Worm (Caenorhabditis elegans) whole organism, young adult: ENCODE measurements around the gene srh-236.

ENCODE experiments used
- B0019.2 ChIP-seq: fragments of 200-800 bp; sonication (Bioruptor generic); conservative IDR thresholded peaks from 2 replicates; pipeline ENCODE4 v1.3.6; 2022; ENCODE audit warnings: missing genetic modification reagents, missing genetic modification characterization, missing compliant biosample characterization
- B0035.1 ChIP-seq: sonication (generic microtip); optimal IDR thresholded peaks from 2 replicates; lab custom pipeline; 2016; ENCODE audit warnings: missing genetic modification characterization, mild to moderate bottlenecking, missing compliant biosample characterization, missing genotype, missing genetic modification reagents
- D2030.7 ChIP-seq: fragments of 200-800 bp; sonication (Bioruptor generic); IDR thresholded peaks from 2 replicates; pipeline ENCODE4 v1.3.6; 2022; ENCODE audit warnings: missing genetic modification reagents, missing genetic modification characterization, missing compliant biosample characterization
- F33H1.4 ChIP-seq: fragments of 200-800 bp; sonication (Bioruptor generic); IDR thresholded peaks from 2 replicates; pipeline ENCODE4 v1.3.6; 2022; ENCODE audit warnings: missing genetic modification reagents, missing genetic modification characterization, missing compliant biosample characterization
- F39B2.1 ChIP-seq: fragments of 200-800 bp; sonication (Bioruptor generic); IDR thresholded peaks from 2 replicates; pipeline ENCODE4 v1.3.6; 2022; ENCODE audit warnings: missing genetic modification reagents, missing genetic modification characterization, missing compliant biosample characterization
- F49E8.2 ChIP-seq: sonication (generic microtip); optimal IDR thresholded peaks from 3 replicates; lab custom pipeline; 2017; ENCODE audit warnings: missing genetic modification characterization, mild to moderate bottlenecking, missing compliant biosample characterization, antibody characterized with exemption, moderate library complexity; ENCODE audit not compliant: insufficient read depth
- T07F8.4 ChIP-seq: sonication (generic microtip); optimal IDR thresholded peaks from 2 replicates; lab custom pipeline; 2016; ENCODE audit warnings: mild to moderate bottlenecking, missing genetic modification characterization, moderate library complexity, missing compliant biosample characterization
- T26A5.8 ChIP-seq: sonication (generic microtip); optimal IDR thresholded peaks from 2 replicates; lab custom pipeline; 2016; ENCODE audit warnings: missing genetic modification characterization, missing compliant biosample characterization
- Y53G8AR.9 ChIP-seq: fragments of 200-800 bp; sonication (Bioruptor generic); conservative IDR thresholded peaks from 2 replicates; pipeline ENCODE4 v1.3.6; 2022; ENCODE audit warnings: missing genetic modification reagents, missing genetic modification characterization, missing compliant biosample characterization
- Y67H2A.10 ChIP-seq: fragments of 200-800 bp; sonication (Bioruptor generic); conservative IDR thresholded peaks from 2 replicates; pipeline ENCODE4 v1.3.6; 2022; ENCODE audit warnings: missing genetic modification reagents, missing genetic modification characterization, missing compliant biosample characterization
- akir-1 ChIP-seq: fragments of 200-800 bp; sonication (Bioruptor generic); optimal IDR thresholded peaks from 2 replicates; lab custom pipeline; 2018; ENCODE audit warnings: mild to moderate bottlenecking, missing genetic modification characterization, moderate library complexity, missing compliant biosample characterization
- ama-1 ChIP-seq, 3 experiments: fragments of 150-350 bp in 1 of 3; sonication (generic microtip) in 2 of 3; optimal IDR thresholded peaks; 2 replicates each; lab custom pipeline; 2014 to 2018; ENCODE audit warnings: missing biosample characterization in 2 of 3, missing genetic modification characterization in 2 of 3, missing genetic modification reagents in 2 of 3
- ceh-40 ChIP-seq: fragments of 200-800 bp; sonication (Bioruptor generic); IDR thresholded peaks from 2 replicates; pipeline ENCODE4 v1.3.6; 2022; ENCODE audit warnings: missing genetic modification characterization, missing compliant biosample characterization
- chd-7 ChIP-seq: sonication (generic microtip); optimal IDR thresholded peaks from 2 replicates; lab custom pipeline; 2016; ENCODE audit warnings: mild to moderate bottlenecking, missing genetic modification characterization, moderate library complexity, missing compliant biosample characterization
- dpff-1 ChIP-seq: sonication (generic microtip); optimal IDR thresholded peaks from 2 replicates; lab custom pipeline; 2017; ENCODE audit warnings: mild to moderate bottlenecking, missing genetic modification characterization, missing compliant biosample characterization
- ets-4 ChIP-seq: fragments of 200-800 bp; sonication (Bioruptor generic); optimal IDR thresholded peaks from 2 replicates; lab custom pipeline; 2018; ENCODE audit warnings: mild to moderate bottlenecking, missing genetic modification characterization, missing compliant biosample characterization
- gei-17 ChIP-seq: fragments of 200-800 bp; sonication (Bioruptor generic); optimal IDR thresholded peaks from 2 replicates; lab custom pipeline; 2018; ENCODE audit warnings: mild to moderate bottlenecking, missing genetic modification characterization, missing compliant biosample characterization
- hlh-26 ChIP-seq: fragments of 200-800 bp; sonication (Bioruptor generic); conservative IDR thresholded peaks from 2 replicates; pipeline ENCODE4 v1.3.6; 2022; ENCODE audit warnings: missing genetic modification reagents, missing genetic modification characterization, missing compliant biosample characterization
- let-526 ChIP-seq: fragments of 200-800 bp; sonication (Bioruptor generic); IDR thresholded peaks from 2 replicates; pipeline ENCODE4 v1.3.6; 2022; ENCODE audit warnings: missing genetic modification reagents, missing genetic modification characterization, missing compliant biosample characterization
- lin-26 ChIP-seq: fragments of 200-800 bp; sonication (Bioruptor generic); IDR thresholded peaks from 2 replicates; pipeline ENCODE4 v1.3.6; 2022; ENCODE audit warnings: missing genetic modification reagents, missing genetic modification characterization, missing compliant biosample characterization
- madf-3 ChIP-seq: fragments of 200-800 bp; sonication (Bioruptor generic); IDR thresholded peaks from 2 replicates; pipeline ENCODE4 v1.3.6; 2022; ENCODE audit warnings: missing genetic modification reagents, missing genetic modification characterization, missing compliant biosample characterization
- madf-6 ChIP-seq: fragments of 200-800 bp; sonication (Bioruptor generic); IDR thresholded peaks from 2 replicates; pipeline ENCODE4 v1.3.6; 2022; ENCODE audit warnings: missing genetic modification reagents, missing genetic modification characterization, missing compliant biosample characterization
- mcd-1 ChIP-seq: fragments of 200-800 bp; sonication (Bioruptor generic); IDR thresholded peaks from 2 replicates; pipeline ENCODE4 v1.3.6; 2022; ENCODE audit warnings: missing genetic modification reagents, missing genetic modification characterization, missing compliant biosample characterization
- mes-4 ChIP-seq: sonication (generic microtip); optimal IDR thresholded peaks from 2 replicates; lab custom pipeline; 2016; ENCODE audit warnings: missing genotype, missing genetic modification characterization, missing compliant biosample characterization
- mxl-1 ChIP-seq: sonication (generic microtip); optimal IDR thresholded peaks from 2 replicates; lab custom pipeline; 2016; ENCODE audit warnings: missing genetic modification characterization, missing compliant biosample characterization
- nfyb-1 ChIP-seq: fragments of 200-800 bp; sonication (Bioruptor generic); IDR thresholded peaks from 2 replicates; pipeline ENCODE4 v1.3.6; 2022; ENCODE audit warnings: missing genetic modification reagents, missing genetic modification characterization, missing compliant biosample characterization
- nhr-80 ChIP-seq: sonication (generic microtip); optimal IDR thresholded peaks from 2 replicates; lab custom pipeline; 2016; ENCODE audit warnings: missing genetic modification characterization, missing compliant biosample characterization
- pha-4 ChIP-seq: fragments of 150-350 bp; sonication (generic microtip); optimal IDR thresholded peaks from 2 replicates; lab custom pipeline; 2014; ENCODE audit warnings: missing biosample characterization, missing genetic modification reagents, missing genetic modification characterization
- rcor-1 ChIP-seq: fragments of 200-800 bp; sonication (Bioruptor generic); IDR thresholded peaks from 2 replicates; pipeline ENCODE4 v1.3.6; 2022; ENCODE audit warnings: missing genetic modification reagents, missing genetic modification characterization, missing compliant biosample characterization
- sea-2 ChIP-seq: fragments of 200-800 bp; sonication (Bioruptor generic); IDR thresholded peaks from 2 replicates; pipeline ENCODE4 v1.3.6; 2022; ENCODE audit warnings: missing genetic modification characterization, missing compliant biosample characterization
- snpc-1.3 ChIP-seq: sonication (generic microtip); optimal IDR thresholded peaks from 2 replicates; lab custom pipeline; 2017; ENCODE audit warnings: missing genetic modification characterization, mild to moderate bottlenecking, missing compliant biosample characterization, antibody characterized with exemption, moderate library complexity, missing genotype, missing genetic modification reagents; ENCODE audit not compliant: insufficient read depth
- snpc-3.4 ChIP-seq: sonication (generic microtip); optimal IDR thresholded peaks from 2 replicates; lab custom pipeline; 2017; ENCODE audit warnings: missing genetic modification characterization, mild to moderate bottlenecking, missing compliant biosample characterization, antibody characterized with exemption, moderate library complexity, missing genotype, missing genetic modification reagents
- sptf-2 ChIP-seq: fragments of 200-800 bp; sonication (Bioruptor generic); optimal IDR thresholded peaks from 2 replicates; lab custom pipeline; 2018; ENCODE audit warnings: mild to moderate bottlenecking, missing genetic modification characterization, missing compliant biosample characterization
- zim-3 ChIP-seq: sonication (generic microtip); optimal IDR thresholded peaks from 2 replicates; lab custom pipeline; 2017; ENCODE audit warnings: mild to moderate bottlenecking, missing genetic modification characterization, moderate library complexity, missing compliant biosample characterization
- ztf-18 ChIP-seq: sonication (generic microtip); optimal IDR thresholded peaks from 2 replicates; lab custom pipeline; 2016; ENCODE audit warnings: missing genotype, mild to moderate bottlenecking, missing genetic modification characterization, missing compliant biosample characterization
- ztf-22 ChIP-seq: fragments of 200-800 bp; sonication (Bioruptor generic); optimal IDR thresholded peaks from 2 replicates; lab custom pipeline; 2018; ENCODE audit warnings: mild to moderate bottlenecking, missing genetic modification characterization, moderate library complexity, missing compliant biosample characterization
- ztf-26 ChIP-seq: sonication (generic microtip); optimal IDR thresholded peaks from 2 replicates; lab custom pipeline; 2017; ENCODE audit warnings: missing genetic modification characterization, missing compliant biosample characterization
- ztf-6 ChIP-seq: fragments of 200-800 bp; sonication (Bioruptor generic); IDR thresholded peaks from 2 replicates; pipeline ENCODE4 v1.3.6; 2022; ENCODE audit warnings: missing genetic modification reagents, missing genetic modification characterization, missing compliant biosample characterization

Gene srh-236

DNA sequence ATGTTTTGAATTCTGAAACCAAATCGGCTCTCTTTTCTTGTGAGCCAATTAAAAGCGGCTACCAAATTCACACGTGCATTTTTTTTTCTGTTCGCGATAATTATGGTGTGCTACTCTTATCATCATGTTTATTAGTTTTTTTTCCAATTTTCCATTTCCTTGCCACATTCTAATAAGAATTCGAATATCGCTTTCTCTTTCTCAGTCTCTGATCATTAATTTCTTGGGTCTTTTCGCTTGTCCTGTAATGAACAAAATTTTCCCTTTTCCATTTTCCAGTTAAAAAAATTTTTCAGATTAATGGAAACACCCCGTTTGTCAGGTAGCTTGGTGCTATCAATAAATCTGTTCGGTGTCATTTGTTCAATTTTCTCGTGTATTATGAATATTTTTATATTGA, 40.3 kb downstream of the srh-236 start, which contains the start of gene srbc-26:
Gene srbc-26 (plus strand): TSS at position 301 of the 400 bp plus-strand sequence.
- no peak for TF ChIP-seq T26A5.8
- TF ChIP-seq mes-4 (tag; lab: Kevin White, UChicago) = no peak
- no peak for TF ChIP-seq snpc-3.4
- no peak for TF ChIP-seq dpff-1
- TF ChIP-seq chd-7 (tag; lab: Kevin White, UChicago) = no peak
- no peak for TF ChIP-seq hlh-26 (GFP tag; lab: Robert Waterston, UW)

DNA sequence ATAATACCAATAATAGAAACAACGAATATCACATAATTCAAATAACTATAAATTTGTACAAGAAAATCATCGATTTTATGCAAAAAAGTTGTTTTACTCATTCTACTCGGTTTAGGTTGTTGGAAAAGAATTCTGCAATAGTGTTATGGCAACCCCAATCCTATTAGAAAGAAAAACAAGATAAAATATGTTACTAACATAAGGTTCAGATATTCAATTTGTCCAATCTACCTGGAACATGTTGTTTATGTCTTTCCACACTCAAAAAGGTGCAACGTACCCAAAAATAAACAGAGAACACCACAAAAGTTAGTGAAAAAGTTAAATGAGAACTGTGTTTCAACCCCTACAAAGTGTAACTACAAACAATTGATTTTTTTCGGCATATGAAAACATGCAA, 41.0 kb downstream of the srh-236 start, which contains the start of gene srw-51:
Gene srw-51 (minus strand): TSS at position 101 of the 400 bp plus-strand sequence.
- TF ChIP-seq rcor-1 (GFP tag; lab: Robert Waterston, UW) (no peak), D2030.7 (GFP tag; lab: Robert Waterston, UW) (no peak), Y67H2A.10 (GFP tag; lab: Robert Waterston, UW) (no peak), Y53G8AR.9 (GFP tag; lab: Robert Waterston, UW) (no peak), ztf-6 (GFP tag; lab: Robert Waterston, UW) (no peak), nfyb-1 (GFP tag; lab: Robert Waterston, UW) (no peak), F39B2.1 (no peak), ztf-26 (tag; lab: Kevin White, UChicago) (no peak), ets-4 (GFP tag; lab: Kevin White, UChicago) (no peak), sea-2 (no peak), F49E8.2 (tag; lab: Kevin White, UChicago) (no peak), let-526 (GFP tag; lab: Robert Waterston, UW) (no peak)

DNA sequence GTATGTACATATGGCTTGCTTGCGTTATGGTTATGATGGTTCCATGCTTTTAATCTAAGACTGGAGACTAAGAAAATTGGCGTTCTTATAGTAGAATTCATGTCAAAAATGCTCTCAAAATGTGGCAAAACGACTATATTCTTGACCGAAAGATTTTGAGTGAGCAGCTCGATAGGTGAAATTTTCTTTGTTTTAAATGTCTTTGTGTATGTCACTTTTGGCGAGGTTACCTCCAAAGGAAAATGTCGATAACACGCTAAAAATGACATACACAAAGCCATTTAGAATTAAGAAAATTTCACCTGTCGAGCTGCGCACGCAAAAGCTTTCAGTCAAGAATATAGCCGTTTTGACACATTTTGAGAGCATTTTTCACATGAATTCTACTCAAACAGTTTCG, 44.4 kb downstream of the srh-236 start, which contains the start of gene srz-66:
Gene srz-66 (minus strand): TSS at position 101 of the 400 bp plus-strand sequence.
- TF ChIP-seq akir-1 (GFP tag; lab: Kevin White, UChicago) = no peak
- no peak for TF ChIP-seq B0035.1
- no peak for TF ChIP-seq mcd-1 (GFP tag; lab: Robert Waterston, UW)
- no peak for TF ChIP-seq sea-2
- no peak for TF ChIP-seq chd-7 (tag; lab: Kevin White, UChicago)
- TF ChIP-seq B0019.2 = no peak
- no peak for TF ChIP-seq gei-17
- no peak for TF ChIP-seq madf-3 (GFP tag; lab: Robert Waterston, UW)
- TF ChIP-seq ztf-18 (tag; lab: Kevin White, UChicago) = no peak
- no peak for TF ChIP-seq nfyb-1 (GFP tag; lab: Robert Waterston, UW)
- no peak for TF ChIP-seq ama-1 (optimal IDR thresholded peaks at IDR 0.05; lab: Kevin White, UChicago)
- no peak for TF ChIP-seq ama-1 (GFP tag; optimal IDR thresholded peaks at IDR 0.05; lab: Kevin White, UChicago)
- TF ChIP-seq zim-3 = no peak
- no peak for TF ChIP-seq pha-4 (tag; lab: Kevin White, UChicago)
- TF ChIP-seq mxl-1 (tag; lab: Kevin White, UChicago) = no peak
- no peak for TF ChIP-seq ztf-22 (GFP tag; lab: Kevin White, UChicago)
- TF ChIP-seq ceh-40 (GFP tag; lab: Robert Waterston, UW) = no peak
- no peak for TF ChIP-seq dpff-1
- TF ChIP-seq Y67H2A.10 (GFP tag; lab: Robert Waterston, UW) = no peak
- TF ChIP-seq madf-6 (GFP tag; lab: Robert Waterston, UW) = no peak
- TF ChIP-seq sptf-2 (GFP tag; lab: Kevin White, UChicago) = no peak
- TF ChIP-seq, all 124 proteins: peak for 0

DNA sequence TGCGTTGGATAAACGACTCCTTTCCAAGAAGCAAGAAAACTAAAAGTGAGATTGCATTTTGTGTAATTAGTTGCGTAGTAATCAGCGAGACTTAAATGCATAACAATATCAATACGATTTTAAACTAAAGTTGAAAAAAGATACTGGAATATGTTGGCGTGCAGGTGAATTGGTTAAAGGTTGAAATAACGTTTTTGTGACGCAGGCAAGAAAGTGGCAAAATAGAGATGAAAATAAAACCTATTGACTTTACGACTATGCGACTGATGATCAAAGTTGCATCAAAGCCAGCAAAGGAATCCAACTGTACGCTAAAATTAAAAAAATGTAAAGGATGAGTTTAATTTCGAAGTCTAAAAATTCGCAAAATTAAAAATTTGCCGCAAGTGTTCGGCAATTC, 46.4 kb downstream of the srh-236 start, which contains the start of gene srh-102:
Gene srh-102 (minus strand): TSS at position 101 of the 400 bp plus-strand sequence.
- TF ChIP-seq madf-3 (GFP tag; lab: Robert Waterston, UW) (no peak), F33H1.4 (GFP tag; lab: Robert Waterston, UW) (no peak), lin-26 (no peak), T07F8.4 (no peak), F39B2.1 (no peak), nhr-80 (tag; lab: Kevin White, UChicago) (no peak), snpc-1.3 (tag; lab: Kevin White, UChicago) (no peak)
